Worm (Caenorhabditis elegans) whole organism, L3 larva: ENCODE data around the gene rpl-3.
A peak's percentile ranks its signal among the peaks of the same experiment; 100 is the strongest.

Source experiments
- R02D3.7 ChIP-seq: fragments of 150-350 bp; optimal IDR thresholded peaks from 2 replicates; lab custom pipeline; 2014; ENCODE audit warnings: missing biosample characterization, missing genetic modification characterization
- ZK546.5 ChIP-seq: sonication (generic microtip); optimal IDR thresholded peaks from 2 replicates; lab custom pipeline; 2017; ENCODE audit warnings: missing biosample characterization, missing genetic modification characterization
- aly-2 ChIP-seq: fragments of 150-350 bp; optimal IDR thresholded peaks from 2 replicates; lab custom pipeline; 2014; ENCODE audit warnings: missing biosample characterization, missing genetic modification characterization
- ama-1 ChIP-seq: fragments of 150-350 bp; optimal IDR thresholded peaks from 2 replicates; lab custom pipeline; 2018
- ceh-16 ChIP-seq: sonication (generic microtip); optimal IDR thresholded peaks from 2 replicates; lab custom pipeline; 2017; ENCODE audit warnings: missing biosample characterization, missing genetic modification characterization
- ceh-28 ChIP-seq: fragments of 150-350 bp; optimal IDR thresholded peaks from 2 replicates; lab custom pipeline; 2014; ENCODE audit warnings: missing biosample characterization, missing genetic modification reagents, missing genetic modification characterization
- ceh-82 ChIP-seq: fragments of 150-350 bp; optimal IDR thresholded peaks from 2 replicates; lab custom pipeline; 2014; ENCODE audit warnings: missing biosample characterization, missing genetic modification characterization
- ceh-9 ChIP-seq: sonication (generic microtip); optimal IDR thresholded peaks from 2 replicates; lab custom pipeline; 2018; ENCODE audit warnings: missing biosample characterization, missing genetic modification characterization
- daf-12 ChIP-seq: fragments of 150-350 bp; optimal IDR thresholded peaks from 2 replicates; lab custom pipeline; 2014; ENCODE audit warnings: missing biosample characterization, missing genetic modification reagents, missing genetic modification characterization
- egl-27 ChIP-seq: sonication (generic microtip); optimal IDR thresholded peaks from 4 replicates; lab custom pipeline; 2017; ENCODE audit warnings: missing biosample characterization, missing genetic modification reagents, missing genetic modification characterization
- egl-5 ChIP-seq: fragments of 150-350 bp; optimal IDR thresholded peaks from 2 replicates; lab custom pipeline; 2017; ENCODE audit warnings: missing biosample characterization, missing genetic modification reagents, missing genetic modification characterization, inconsistent platforms
- elt-1 ChIP-seq: fragments of 150-350 bp; optimal IDR thresholded peaks from 2 replicates; lab custom pipeline; 2014; ENCODE audit warnings: missing biosample characterization, missing genetic modification characterization
- elt-2 ChIP-seq: sonication (generic microtip); optimal IDR thresholded peaks from 2 replicates; lab custom pipeline; 2016; ENCODE audit warnings: missing genetic modification reagents, mild to moderate bottlenecking, missing genetic modification characterization, missing compliant biosample characterization
- elt-3 ChIP-seq, 3 experiments: fragments of 150-350 bp in 1 of 3; sonication (generic microtip) in 2 of 3; optimal IDR thresholded peaks; 2 replicates in 2 of 3; 4 replicates in 1 of 3; lab custom pipeline; 2014 to 2017; ENCODE audit warnings: missing biosample characterization in 3 of 3, missing genetic modification characterization in 3 of 3
- eor-1 ChIP-seq, 2 experiments: fragments of 150-350 bp; optimal IDR thresholded peaks; 2 replicates each; lab custom pipeline; 2014 to 2018; ENCODE audit warnings: missing biosample characterization in 2 of 2, missing genetic modification characterization in 2 of 2
- fkh-10 ChIP-seq: sonication (generic microtip); optimal IDR thresholded peaks from 2 replicates; lab custom pipeline; 2017; ENCODE audit warnings: missing biosample characterization, missing genetic modification reagents, missing genetic modification characterization
- fkh-2 ChIP-seq: fragments of 150-350 bp; optimal IDR thresholded peaks from 2 replicates; lab custom pipeline; 2014; ENCODE audit warnings: missing biosample characterization, missing genetic modification reagents, missing genetic modification characterization
- fos-1 ChIP-seq: fragments of 150-350 bp; optimal IDR thresholded peaks from 2 replicates; lab custom pipeline; 2014; ENCODE audit warnings: missing biosample characterization, missing genetic modification characterization
- hmg-11 ChIP-seq: sonication (generic microtip); optimal IDR thresholded peaks from 2 replicates; lab custom pipeline; 2016; ENCODE audit warnings: missing genetic modification characterization, missing compliant biosample characterization
- jun-1 ChIP-seq: fragments of 150-350 bp; optimal IDR thresholded peaks from 2 replicates; lab custom pipeline; 2014; ENCODE audit warnings: missing biosample characterization, missing genetic modification reagents, missing genetic modification characterization
- lin-15B ChIP-seq: fragments of 150-350 bp; optimal IDR thresholded peaks from 2 replicates; lab custom pipeline; 2014; ENCODE audit warnings: missing biosample characterization, missing genetic modification characterization
- lin-39 ChIP-seq: fragments of 150-350 bp; optimal IDR thresholded peaks from 2 replicates; lab custom pipeline; 2018; ENCODE audit warnings: missing biosample characterization, missing genetic modification reagents, missing genetic modification characterization
- lsy-12 ChIP-seq: sonication (generic microtip); optimal IDR thresholded peaks from 2 replicates; lab custom pipeline; 2016; ENCODE audit warnings: mild to moderate bottlenecking, missing genetic modification characterization, missing compliant biosample characterization
- mdl-1 ChIP-seq: fragments of 150-350 bp; optimal IDR thresholded peaks from 2 replicates; lab custom pipeline; 2014; ENCODE audit warnings: missing biosample characterization, missing genetic modification characterization
- mml-1 ChIP-seq: fragments of 150-350 bp; sonication (generic microtip); optimal IDR thresholded peaks from 3 replicates; lab custom pipeline; 2014; ENCODE audit warnings: missing biosample characterization, missing genetic modification characterization
- nfya-1 ChIP-seq: sonication (generic microtip); optimal IDR thresholded peaks from 2 replicates; lab custom pipeline; 2017; ENCODE audit warnings: missing genetic modification characterization, mild to moderate bottlenecking, missing compliant biosample characterization, antibody characterized with exemption, moderate library complexity; ENCODE audit not compliant: insufficient read depth
- nhr-11 ChIP-seq: fragments of 150-350 bp; optimal IDR thresholded peaks from 2 replicates; lab custom pipeline; 2014; ENCODE audit warnings: missing biosample characterization, missing genetic modification characterization
- nhr-12 ChIP-seq: fragments of 150-350 bp; optimal IDR thresholded peaks from 2 replicates; lab custom pipeline; 2014; ENCODE audit warnings: missing biosample characterization, missing genetic modification characterization
- nhr-23 ChIP-seq: fragments of 150-350 bp; optimal IDR thresholded peaks from 2 replicates; lab custom pipeline; 2014; ENCODE audit warnings: missing biosample characterization, missing genetic modification reagents, missing genetic modification characterization
- nhr-237 ChIP-seq: fragments of 150-350 bp; optimal IDR thresholded peaks from 2 replicates; lab custom pipeline; 2014; ENCODE audit warnings: missing biosample characterization, missing genetic modification characterization
- nhr-25 ChIP-seq: sonication (generic microtip); optimal IDR thresholded peaks from 2 replicates; lab custom pipeline; 2017; ENCODE audit warnings: missing biosample characterization, missing genetic modification characterization
- nhr-28 ChIP-seq: fragments of 150-350 bp; optimal IDR thresholded peaks from 2 replicates; lab custom pipeline; 2014; ENCODE audit warnings: missing biosample characterization, missing genetic modification characterization
- nhr-43 ChIP-seq: sonication (generic microtip); optimal IDR thresholded peaks from 2 replicates; lab custom pipeline; 2016; ENCODE audit warnings: mild to moderate bottlenecking, missing genetic modification characterization, missing compliant biosample characterization; ENCODE audit not compliant: poor library complexity, severe bottlenecking
- nhr-67 ChIP-seq: fragments of 150-350 bp; optimal IDR thresholded peaks from 2 replicates; lab custom pipeline; 2014; ENCODE audit warnings: missing biosample characterization, missing genetic modification characterization
- nhr-76 ChIP-seq: fragments of 150-350 bp; sonication (generic microtip); optimal IDR thresholded peaks from 5 replicates; lab custom pipeline; 2014; ENCODE audit warnings: missing biosample characterization, missing genetic modification characterization
- nhr-77 ChIP-seq: fragments of 150-350 bp; optimal IDR thresholded peaks from 2 replicates; lab custom pipeline; 2014; ENCODE audit warnings: missing biosample characterization, missing genetic modification characterization
- pha-4 ChIP-seq: fragments of 150-350 bp; optimal IDR thresholded peaks from 2 replicates; lab custom pipeline; 2014; ENCODE audit warnings: missing biosample characterization, missing genetic modification reagents, missing genetic modification characterization
- pqm-1 ChIP-seq: fragments of 150-350 bp; optimal IDR thresholded peaks from 2 replicates; lab custom pipeline; 2017; ENCODE audit warnings: missing biosample characterization, missing genetic modification characterization, inconsistent platforms
- sea-2 ChIP-seq: fragments of 150-350 bp; sonication (generic microtip); optimal IDR thresholded peaks from 4 replicates; lab custom pipeline; 2014; ENCODE audit warnings: missing biosample characterization, missing genetic modification reagents, missing genetic modification characterization
- skn-1 ChIP-seq: fragments of 150-350 bp; optimal IDR thresholded peaks from 2 replicates; lab custom pipeline; 2014; ENCODE audit warnings: missing biosample characterization, missing genetic modification characterization
- snpc-4 ChIP-seq: fragments of 150-350 bp; optimal IDR thresholded peaks from 2 replicates; lab custom pipeline; 2014; ENCODE audit warnings: missing biosample characterization, missing genetic modification characterization
- tbx-2 ChIP-seq: sonication (generic microtip); optimal IDR thresholded peaks from 2 replicates; lab custom pipeline; 2016; ENCODE audit warnings: mild to moderate bottlenecking, missing genetic modification characterization, missing compliant biosample characterization
- unc-39 ChIP-seq: sonication (generic microtip); optimal IDR thresholded peaks from 4 replicates; lab custom pipeline; 2017; ENCODE audit warnings: missing biosample characterization, missing genetic modification characterization
- unc-62 ChIP-seq: fragments of 150-350 bp; sonication (generic microtip); optimal IDR thresholded peaks from 4 replicates; lab custom pipeline; 2014; ENCODE audit warnings: missing biosample characterization, missing genetic modification reagents, missing genetic modification characterization
- zag-1 ChIP-seq: fragments of 150-350 bp; optimal IDR thresholded peaks from 2 replicates; lab custom pipeline; 2014; ENCODE audit warnings: missing biosample characterization, missing genetic modification characterization
- ztf-11 ChIP-seq: fragments of 150-350 bp; optimal IDR thresholded peaks from 2 replicates; lab custom pipeline; 2014; ENCODE audit warnings: missing biosample characterization, missing genetic modification characterization
- ztf-4 ChIP-seq: fragments of 150-350 bp; optimal IDR thresholded peaks from 2 replicates; lab custom pipeline; 2014; ENCODE audit warnings: missing biosample characterization, missing genetic modification characterization

Gene rpl-3

DNA sequence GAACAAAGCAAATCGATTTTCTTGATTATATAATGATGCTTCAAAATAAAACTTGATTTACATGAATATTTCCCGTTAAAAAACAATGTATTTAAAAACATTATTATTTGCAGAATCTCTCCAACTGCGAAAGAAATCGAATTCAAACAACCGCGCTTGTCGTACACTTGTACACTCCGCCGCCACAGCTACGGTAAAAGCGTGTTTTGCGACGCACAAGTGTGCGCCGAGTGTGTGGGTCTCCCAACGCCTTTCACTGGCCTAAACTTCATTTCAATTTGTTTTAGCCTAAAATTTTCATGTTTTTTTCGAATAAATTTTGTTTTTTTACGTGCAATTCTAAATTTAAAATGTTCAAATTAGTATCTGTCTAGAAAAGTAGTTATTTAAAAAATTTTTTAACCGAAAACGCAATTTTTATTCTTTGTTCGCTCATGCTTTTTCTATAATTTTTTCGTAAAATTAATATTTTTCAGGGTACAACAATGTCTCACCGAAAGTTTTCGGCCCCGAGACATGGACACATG is at the start of gene rpl-3:
TSS of gene rpl-3 (plus strand) at position 477 of the 527 bp plus-strand sequence.
- TF ChIP-seq ztf-4 (tag; lab: Kevin White, UChicago) (peak; percentile 98), fkh-2 (peak; percentile 90), nhr-12 (tag; lab: Kevin White, UChicago) (peak; percentile 43), zag-1 (peak; percentile 97), nhr-237 (tag; lab: Kevin White, UChicago) (peak; percentile 67), fkh-10 (GFP tag; lab: Kevin White, UChicago) (peak; percentile 100), elt-2 (tag; lab: Kevin White, UChicago) (peak; percentile 99), ceh-16 (tag; lab: Kevin White, UChicago) (peak; percentile 85), lsy-12 (peak; percentile 100), ceh-82 (tag; lab: Kevin White, UChicago) (peak; percentile 100), nhr-67 (tag; lab: Kevin White, UChicago) (peak; percentile 76), lin-39 (tag; lab: Kevin White, UChicago) (peak; percentile 100), ama-1 (peak; percentile 94), fos-1 (tag; lab: Kevin White, UChicago) (peak; percentile 100), egl-27 (tag; lab: Kevin White, UChicago) (peak; percentile 99), jun-1 (tag; lab: Kevin White, UChicago) (peak; percentile 100), elt-3 (tag; optimal IDR thresholded peaks at IDR 0.05; lab: Kevin White, UChicago) (peak; percentile 83 to 100 (median 98)), nfya-1 (tag; lab: Kevin White, UChicago) (peak; percentile 100), R02D3.7 (tag; lab: Kevin White, UChicago) (peak; percentile 98), nhr-77 (tag; lab: Kevin White, UChicago) (peak; percentile 97), hmg-11 (tag; lab: Kevin White, UChicago) (peak; percentile 100), ceh-28 (tag; lab: Kevin White, UChicago) (peak; percentile 98), ztf-11 (tag; lab: Kevin White, UChicago) (peak; percentile 80), unc-39 (tag; lab: Kevin White, UChicago) (peak; percentile 65), pqm-1 (peak; percentile 99), nhr-23 (tag; lab: Kevin White, UChicago) (peak; percentile 100), ceh-9 (tag; lab: Kevin White, UChicago) (no peak), ZK546.5 (tag; lab: Kevin White, UChicago) (peak; percentile 85), snpc-4 (tag; lab: Kevin White, UChicago) (peak; percentile 98), aly-2 (tag; lab: Kevin White, UChicago) (peak; percentile 100), nhr-11 (tag; lab: Kevin White, UChicago) (peak; percentile 100), eor-1 (tag; optimal IDR thresholded peaks at IDR 0.05; lab: Kevin White, UChicago) (peak in 1 of 2 experiments; percentile 21), nhr-76 (tag; lab: Kevin White, UChicago) (peak; percentile 96), lin-15B (tag; lab: Kevin White, UChicago) (peak; percentile 100), nhr-43 (peak; percentile 99), pha-4 (tag; lab: Kevin White, UChicago) (peak; percentile 100), mml-1 (tag; lab: Kevin White, UChicago) (no peak), nhr-25 (tag; lab: Kevin White, UChicago) (peak; percentile 100), skn-1 (tag; lab: Kevin White, UChicago) (peak; percentile 99), tbx-2 (tag; lab: Kevin White, UChicago) (peak; percentile 99), nhr-28 (tag; lab: Kevin White, UChicago) (peak; percentile 99), daf-12 (peak; percentile 98), mdl-1 (tag; lab: Kevin White, UChicago) (peak; percentile 93), elt-1 (peak; percentile 98), egl-5 (tag; lab: Kevin White, UChicago) (peak; percentile 98), sea-2 (GFP tag; lab: Kevin White, UChicago) (peak; percentile 72), unc-62 (peak; percentile 100)
